Fruit fly (Drosophila melanogaster) whole organism, embryonic: ENCODE data around the gene CG13144.

Experiments
- Aef1 ChIP-seq: fragments of 200-800 bp; sonication (Bioruptor generic); IDR thresholded peaks from 3 replicates; pipeline ENCODE4 v1.3.6; 2022; ENCODE audit warnings: missing biosample characterization, missing genetic modification characterization
- BtbVII ChIP-seq: fragments of 200-800 bp; sonication (Bioruptor generic); optimal IDR thresholded peaks from 3 replicates; lab custom pipeline; 2017; ENCODE audit warnings: missing biosample characterization, mild to moderate bottlenecking, missing genetic modification characterization
- CG10654 ChIP-seq: fragments of 200-800 bp; sonication (Bioruptor generic); optimal IDR thresholded peaks from 2 replicates; lab custom pipeline; 2016; ENCODE audit warnings: missing biosample characterization, missing genetic modification characterization
- CG11398 ChIP-seq: fragments of 200-800 bp; sonication (Bioruptor generic); optimal IDR thresholded peaks from 2 replicates; lab custom pipeline; 2016; ENCODE audit warnings: missing biosample characterization, missing genetic modification characterization
- CG12299 ChIP-seq: fragments of 200-800 bp; sonication (Bioruptor generic); optimal IDR thresholded peaks from 2 replicates; lab custom pipeline; 2018; ENCODE audit warnings: missing biosample characterization, mild to moderate bottlenecking, missing genetic modification characterization
- CG12744 ChIP-seq: fragments of 200-800 bp; sonication (Bioruptor generic); optimal IDR thresholded peaks from 2 replicates; lab custom pipeline; 2016; ENCODE audit warnings: missing biosample characterization, missing genetic modification characterization
- CG13424 ChIP-seq: fragments of 200-800 bp; sonication (Bioruptor generic); optimal IDR thresholded peaks from 2 replicates; lab custom pipeline; 2019; ENCODE audit warnings: missing biosample characterization, mild to moderate bottlenecking, missing genetic modification characterization, moderate library complexity
- CG14014 ChIP-seq: fragments of 200-800 bp; sonication (Bioruptor generic); IDR thresholded peaks from 2 replicates; pipeline ENCODE4 v1.3.6; 2022; ENCODE audit warnings: missing biosample characterization, missing genetic modification characterization
- CG14050 ChIP-seq: fragments of 200-800 bp; sonication (Bioruptor generic); IDR thresholded peaks from 3 replicates; pipeline ENCODE4 v1.3.6; 2022; ENCODE audit warnings: missing biosample characterization, missing genetic modification characterization
- CG14710 ChIP-seq: fragments of 200-800 bp; sonication (Bioruptor generic); optimal IDR thresholded peaks from 3 replicates; lab custom pipeline; 2019; ENCODE audit warnings: missing biosample characterization, mild to moderate bottlenecking, missing genetic modification characterization, moderate library complexity
- CG15479 ChIP-seq: fragments of 200-800 bp; sonication (Bioruptor generic); optimal IDR thresholded peaks from 3 replicates; lab custom pipeline; 2019; ENCODE audit warnings: missing biosample characterization, mild to moderate bottlenecking, missing genetic modification characterization, moderate library complexity
- CG15696 ChIP-seq: fragments of 200-800 bp; sonication (Bioruptor generic); optimal IDR thresholded peaks from 2 replicates; lab custom pipeline; 2019; ENCODE audit warnings: missing biosample characterization, mild to moderate bottlenecking, missing genetic modification characterization, moderate library complexity
- CG17359 ChIP-seq: fragments of 200-800 bp; sonication (Bioruptor generic); optimal IDR thresholded peaks from 3 replicates; lab custom pipeline; 2018; ENCODE audit warnings: missing biosample characterization, mild to moderate bottlenecking, missing genetic modification characterization, moderate library complexity
- CG1792 ChIP-seq: fragments of 200-800 bp; sonication (Bioruptor generic); optimal IDR thresholded peaks from 2 replicates; lab custom pipeline; 2016; ENCODE audit warnings: missing biosample characterization, missing genetic modification characterization
- CG18476 ChIP-seq: fragments of 200-800 bp; sonication (Bioruptor generic); optimal IDR thresholded peaks from 2 replicates; lab custom pipeline; 2016; ENCODE audit warnings: missing biosample characterization, mild to moderate bottlenecking, missing genetic modification characterization
- CG3726 ChIP-seq: fragments of 200-800 bp; sonication (Bioruptor generic); IDR thresholded peaks from 3 replicates; pipeline ENCODE4, ENCODE4 v1.3.6; 2022; ENCODE audit warnings: missing biosample characterization, missing genetic modification characterization
- CG4404 ChIP-seq: fragments of 200-800 bp; sonication (Bioruptor generic); IDR thresholded peaks from 2 replicates; pipeline ENCODE4 v1.3.6; 2022; ENCODE audit warnings: missing biosample characterization, missing genetic modification characterization
- CG4854 ChIP-seq: fragments of 200-800 bp; sonication (Bioruptor generic); optimal IDR thresholded peaks from 2 replicates; lab custom pipeline; 2016; ENCODE audit warnings: missing biosample characterization, missing genetic modification characterization, inconsistent platforms
- CG6683 ChIP-seq: fragments of 200-800 bp; sonication (Bioruptor generic); optimal IDR thresholded peaks from 2 replicates; lab custom pipeline; 2017; ENCODE audit warnings: missing biosample characterization, mild to moderate bottlenecking, missing genetic modification characterization, missing genetic modification reagents
- CG6791 ChIP-seq: fragments of 200-800 bp; sonication (Bioruptor generic); IDR thresholded peaks from 3 replicates; pipeline ENCODE4 v1.3.6; 2022; ENCODE audit warnings: missing biosample characterization, missing genetic modification characterization; ENCODE audit not compliant: partially characterized antibody
- CG8290 ChIP-seq, 3 experiments: fragments of 200-800 bp; sonication (Bioruptor generic); optimal IDR thresholded peaks; 2 replicates each; lab custom pipeline; 2016 to 2019; ENCODE audit warnings: missing biosample characterization in 3 of 3, missing genetic modification characterization in 3 of 3, mild to moderate bottlenecking in 2 of 3, moderate library complexity in 1 of 3
- CG8388 ChIP-seq: fragments of 200-800 bp; sonication (Bioruptor generic); optimal IDR thresholded peaks from 2 replicates; lab custom pipeline; 2019; ENCODE audit warnings: missing biosample characterization, mild to moderate bottlenecking, missing genetic modification characterization, moderate library complexity
- Dref ChIP-seq: fragments of 200-800 bp; sonication (Bioruptor generic); IDR thresholded peaks from 2 replicates; pipeline ENCODE4 v1.3.6; 2022; ENCODE audit warnings: missing biosample characterization, missing genetic modification characterization
- E2f1 ChIP-seq: fragments of 200-800 bp; sonication (Bioruptor generic); IDR thresholded peaks from 2 replicates; pipeline ENCODE4 v1.3.6; 2022; ENCODE audit warnings: missing biosample characterization, missing genetic modification characterization
- HLH3B ChIP-seq: fragments of 200-800 bp; sonication (Bioruptor generic); IDR thresholded peaks from 2 replicates; pipeline ENCODE4 v1.3.6; 2022; ENCODE audit warnings: missing biosample characterization, missing genetic modification characterization
- HLH4C ChIP-seq: fragments of 200-800 bp; sonication (Bioruptor generic); IDR thresholded peaks from 3 replicates; pipeline ENCODE4 v1.3.6; 2022; ENCODE audit warnings: missing biosample characterization, missing genetic modification characterization; ENCODE audit not compliant: partially characterized antibody
- HLHmδ ChIP-seq: fragments of 200-800 bp; sonication (Bioruptor generic); optimal IDR thresholded peaks from 2 replicates; lab custom pipeline; 2018; ENCODE audit warnings: missing biosample characterization, mild to moderate bottlenecking, missing genetic modification characterization, moderate library complexity
- Hmr ChIP-seq: fragments of 200-800 bp; sonication (Bioruptor generic); optimal IDR thresholded peaks from 3 replicates; lab custom pipeline; 2017; ENCODE audit warnings: mild to moderate bottlenecking, missing biosample characterization, missing genetic modification reagents, missing genetic modification characterization
- MBD-R2 ChIP-seq: fragments of 200-800 bp; sonication (Bioruptor generic); IDR thresholded peaks from 2 replicates; pipeline ENCODE4 v1.3.6; 2022; ENCODE audit warnings: missing biosample characterization, missing genetic modification characterization
- NC2β ChIP-seq: fragments of 200-800 bp; sonication (Bioruptor generic); optimal IDR thresholded peaks from 2 replicates; lab custom pipeline; 2016; ENCODE audit warnings: missing biosample characterization, missing genetic modification characterization
- Ssrp ChIP-seq: fragments of 200-800 bp; sonication (Bioruptor generic); optimal IDR thresholded peaks from 2 replicates; lab custom pipeline; 2018; ENCODE audit warnings: missing biosample characterization, mild to moderate bottlenecking, missing genetic modification characterization, moderate library complexity
- TFAM ChIP-seq: fragments of 200-800 bp; sonication (Bioruptor generic); optimal IDR thresholded peaks from 2 replicates; lab custom pipeline; 2017; ENCODE audit warnings: missing biosample characterization, missing genetic modification characterization, inconsistent platforms
- Xrp1 ChIP-seq: fragments of 200-800 bp; sonication (Bioruptor generic); IDR thresholded peaks from 2 replicates; pipeline ENCODE4 v1.3.6; 2022; ENCODE audit warnings: missing biosample characterization, missing genetic modification characterization
- cato ChIP-seq: fragments of 200-800 bp; sonication (Bioruptor generic); optimal IDR thresholded peaks from 2 replicates; lab custom pipeline; 2016; ENCODE audit warnings: missing biosample characterization, missing genetic modification characterization, borderline replicate concordance
- chn ChIP-seq: fragments of 200-800 bp; sonication (Bioruptor generic); optimal IDR thresholded peaks from 2 replicates; lab custom pipeline; 2016; ENCODE audit warnings: missing biosample characterization, missing genetic modification characterization
- gem ChIP-seq: fragments of 200-800 bp; sonication (Bioruptor generic); optimal IDR thresholded peaks from 2 replicates; lab custom pipeline; 2019; ENCODE audit warnings: missing biosample characterization, mild to moderate bottlenecking, missing genetic modification characterization, moderate library complexity
- hkb ChIP-seq, 2 experiments: fragments of 200-800 bp in 1 of 2; fragments of >200 bp in 1 of 2; sonication (Bioruptor generic) in 1 of 2; IDR thresholded peaks in 1 of 2; optimal IDR thresholded peaks in 1 of 2; 2 replicates each; pipeline versions ENCODE4 v1.3.6 to Lab custom; 2017 to 2022; ENCODE audit warnings: missing biosample characterization in 1 of 2, missing genetic modification characterization in 1 of 2
- hth ChIP-seq: fragments of >200 bp; optimal IDR thresholded peaks from 2 replicates; lab custom pipeline; 2017; ENCODE audit warnings: inconsistent platforms
- jigr1 ChIP-seq: fragments of 200-800 bp; sonication (Bioruptor generic); IDR thresholded peaks from 3 replicates; pipeline ENCODE4 v1.3.6; 2022; ENCODE audit warnings: missing biosample characterization, missing genetic modification characterization
- lilli ChIP-seq: fragments of 200-800 bp; sonication (Bioruptor generic); optimal IDR thresholded peaks from 3 replicates; lab custom pipeline; 2016; ENCODE audit warnings: missing biosample characterization, missing genetic modification characterization
- nom ChIP-seq: fragments of 200-800 bp; sonication (Bioruptor generic); optimal IDR thresholded peaks from 2 replicates; lab custom pipeline; 2017; ENCODE audit warnings: missing biosample characterization, missing genetic modification characterization, mild to moderate bottlenecking, moderate library complexity, missing genetic modification reagents
- onecut ChIP-seq: fragments of 200-800 bp; sonication (Bioruptor generic); IDR thresholded peaks from 2 replicates; pipeline ENCODE4 v1.3.6; 2022; ENCODE audit warnings: missing biosample characterization, missing genetic modification characterization
- salm ChIP-seq: fragments of 200-800 bp; sonication (Bioruptor generic); optimal IDR thresholded peaks from 2 replicates; lab custom pipeline; 2018; ENCODE audit warnings: missing biosample characterization, mild to moderate bottlenecking, missing genetic modification characterization
- schlank ChIP-seq: fragments of 200-800 bp; sonication (Bioruptor generic); optimal IDR thresholded peaks from 2 replicates; lab custom pipeline; 2018; ENCODE audit warnings: missing biosample characterization, mild to moderate bottlenecking, missing genetic modification characterization
- stc ChIP-seq: fragments of 200-800 bp; sonication (Bioruptor generic); IDR thresholded peaks from 2 replicates; pipeline ENCODE4 v1.3.6; 2022; ENCODE audit warnings: missing biosample characterization, missing genetic modification characterization
- sug ChIP-seq: fragments of 200-800 bp; optimal IDR thresholded peaks from 2 replicates; lab custom pipeline; 2019; ENCODE audit warnings: missing biosample characterization, mild to moderate bottlenecking, missing genetic modification characterization, moderate library complexity
- tll ChIP-seq, 2 experiments: fragments of 200-800 bp in 1 of 2; fragments of >200 bp in 1 of 2; sonication (Bioruptor generic) in 1 of 2; optimal IDR thresholded peaks; 2 replicates each; lab custom pipeline; 2017 to 2019; ENCODE audit warnings: missing biosample characterization in 2 of 2, missing genetic modification characterization in 2 of 2, mild to moderate bottlenecking in 1 of 2, moderate library complexity in 1 of 2
- zen ChIP-seq: fragments of 200-800 bp; sonication (Bioruptor generic); optimal IDR thresholded peaks from 3 replicates; lab custom pipeline; 2018; ENCODE audit warnings: missing biosample characterization, mild to moderate bottlenecking, missing genetic modification characterization, moderate library complexity

Gene CG13144

dm6 chr2L:10522174-10522893 lies 31.1 kb upstream of the CG13144 start (continued):
- TF ChIP-seq TFAM (GFP tag; lab: Kevin White, UChicago) (no peak), CG17359 (tag; lab: Kevin White, UChicago) (peak; percentile 49), CG14014 (GFP tag; lab: Robert Waterston, UW) (peak; percentile 25; the same call in 1 of the 2 replicates), CG3726 (GFP tag; lab: Robert Waterston, UW) (no peak), CG18476 (no peak), Dref (GFP tag; lab: Robert Waterston, UW) (no peak), CG15696 (tag; lab: Kevin White, UChicago) (peak; percentile 29), CG12299 (no peak), CG15479 (GFP tag; lab: Kevin White, UChicago) (no peak), CG12744 (GFP tag; lab: Kevin White, UChicago) (no peak), CG13424 (tag; lab: Kevin White, UChicago) (peak; percentile 76), onecut (GFP tag; lab: Robert Waterston, UW) (no peak), sug (peak; percentile 15), hkb (optimal IDR thresholded peaks at IDR 0.05; lab: Kevin White, UChicago) (no peak), hkb (GFP tag; IDR thresholded peaks at IDR 0.05; lab: Robert Waterston, UW) (peak; percentile 70), CG4404 (GFP tag; lab: Robert Waterston, UW) (peak; percentile 65), CG1792 (GFP tag; lab: Kevin White, UChicago) (no peak), BtbVII (GFP tag; lab: Kevin White, UChicago) (peak; percentile 56), Hmr (GFP tag; lab: Kevin White, UChicago) (peak; percentile 79), nom (GFP tag; lab: Kevin White, UChicago) (no peak), NC2β (GFP tag; lab: Kevin White, UChicago) (no peak), cato (GFP tag; lab: Kevin White, UChicago) (peak; percentile 24), HLHmδ (GFP tag; lab: Kevin White, UChicago) (no peak), gem (tag; lab: Kevin White, UChicago) (peak; percentile 81), CG8290 (GFP tag; optimal IDR thresholded peaks at IDR 0.05; lab: Kevin White, UChicago) (no peak), CG8290 (tag; optimal IDR thresholded peaks at IDR 0.05; lab: Kevin White, UChicago) (peak in 1 of 2 experiments; percentile 21), chn (GFP tag; lab: Kevin White, UChicago) (no peak), jigr1 (0 out of 3 replicates have a peak, but pooled peaks have one; percentile 25), zen (tag; lab: Kevin White, UChicago) (peak; percentile 47), MBD-R2 (GFP tag; lab: Robert Waterston, UW) (no peak), salm (tag; lab: Kevin White, UChicago) (peak; percentile 17), Xrp1 (peak; percentile 62), CG6683 (GFP tag; lab: Kevin White, UChicago) (peak; percentile 3), E2f1 (peak; percentile 65), HLH4C (peak; percentile 39; the same call in 1 of the 3 replicates), CG8388 (GFP tag; lab: Kevin White, UChicago) (peak; percentile 21), CG14710 (tag; lab: Kevin White, UChicago) (peak; percentile 13), CG6791 (GFP tag; lab: Robert Waterston, UW) (no peak), stc (GFP tag; lab: Robert Waterston, UW) (peak; percentile 43; the same call in 1 of the 2 replicates), CG10654 (peak; percentile 17), Aef1 (GFP tag; lab: Robert Waterston, UW) (peak; percentile 35; the same call in 1 of the 3 replicates), Ssrp (peak; percentile 60), lilli (GFP tag; lab: Kevin White, UChicago) (peak; percentile 22), CG14050 (GFP tag; lab: Robert Waterston, UW) (peak; percentile 42; the same call in 2 of the 3 replicates), HLH3B (GFP tag; lab: Robert Waterston, UW) (peak; percentile 37; the same call in 1 of the 2 replicates), CG4854 (GFP tag; lab: Kevin White, UChicago) (no peak), schlank (tag; lab: Kevin White, UChicago) (no peak), hth (no peak), CG11398 (GFP tag; lab: Kevin White, UChicago) (no peak), tll (GFP tag; optimal IDR thresholded peaks at IDR 0.05; lab: Kevin White, UChicago) (no peak)
